Worm (Caenorhabditis elegans) whole organism, L1 larva: Measurements from ENCODE around the gene sra-1.

Experiments used
- dpl-1 ChIP-seq, 3 experiments: fragments of 150-350 bp in 2 of 3; sonication (generic microtip) in 1 of 3; optimal IDR thresholded peaks; 2 replicates each; lab custom pipeline; 2014 to 2017; ENCODE audit warnings: missing biosample characterization in 3 of 3, missing genetic modification characterization in 3 of 3, missing genetic modification reagents in 3 of 3
- nhr-47 ChIP-seq: sonication (generic microtip); optimal IDR thresholded peaks from 2 replicates; lab custom pipeline; 2016; ENCODE audit warnings: mild to moderate bottlenecking, missing genetic modification characterization, moderate library complexity, missing compliant biosample characterization

- no peak for TF ChIP-seq dpl-1 (GFP tag; optimal IDR thresholded peaks at IDR 0.05; lab: Kevin White, UChicago)
- TF ChIP-seq nhr-47 (tag; lab: Kevin White, UChicago): no peak
Observed at ce11 chrII:9554925-9555553, 33.6 kb upstream of the sra-1 start, which contains the start of gene F35H8.2.
